Fruit fly (Drosophila melanogaster): ENCODE data around the gene GstT3.

Gene GstT3

DNA sequence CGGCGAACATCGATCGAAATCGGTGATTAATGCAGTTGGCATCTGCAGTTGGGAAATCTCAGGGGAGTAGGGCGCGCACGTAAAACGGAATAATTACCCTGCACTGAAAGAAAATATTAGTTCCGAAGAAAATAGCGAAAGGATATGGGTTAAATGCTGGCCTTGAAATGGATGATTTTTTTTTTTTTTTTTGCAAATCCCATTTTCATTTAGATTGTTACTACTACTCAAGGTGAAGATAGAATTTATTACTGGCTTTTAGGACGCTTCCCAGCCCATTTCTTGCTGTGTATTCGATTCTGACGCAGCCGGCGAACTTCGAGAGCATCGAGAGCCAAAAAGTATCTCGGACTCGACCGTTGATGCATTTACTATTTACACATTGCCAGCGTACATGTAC lies 51.8 kb downstream of the GstT3 start (continued):
- peak; percentile 65 for TF ChIP-seq Hr4 (GFP tag; optimal IDR thresholded peaks at IDR 0.05)
- TF ChIP-seq pdm3 (GFP tag; optimal IDR thresholded peaks at IDR 0.05) = peak; percentile 70
- TF ChIP-seq Hr38 (GFP tag; optimal IDR thresholded peaks at IDR 0.05) = no peak
- TF ChIP-seq acj6 (GFP tag; optimal IDR thresholded peaks at IDR 0.05) = peak; percentile 67
- peak in 1 of 2 experiments; percentile 4 for TF ChIP-seq ss (GFP tag; optimal IDR thresholded peaks at IDR 0.05)
- TF ChIP-seq Eip78C (GFP tag) = peak; percentile 26
- TF ChIP-seq CG11902 (GFP tag; optimal IDR thresholded peaks at IDR 0.05) = peak; percentile 52
- TF ChIP-seq CG16779 (tag; optimal IDR thresholded peaks at IDR 0.05) = no peak
- TF ChIP-seq salr (GFP tag; optimal IDR thresholded peaks at IDR 0.05) = peak; percentile 9 to 41
- TF ChIP-seq Blimp-1 (GFP tag; optimal IDR thresholded peaks at IDR 0.05) = no peak
- TF ChIP-seq Hr39 (GFP tag; optimal IDR thresholded peaks at IDR 0.05) = peak; percentile 82
- peak; percentile 57 for TF ChIP-seq Lpt (GFP tag; optimal IDR thresholded peaks at IDR 0.05)
- TF ChIP-seq Eip93F (GFP tag; optimal IDR thresholded peaks at IDR 0.05) = no peak
- TF ChIP-seq CG10669 (GFP tag; optimal IDR thresholded peaks at IDR 0.05) = peak; percentile 63
- peak; percentile 29 for TF ChIP-seq spab (GFP tag; optimal IDR thresholded peaks at IDR 0.05)
- peak; percentile 54 for TF ChIP-seq CG11294 (GFP tag; IDR thresholded peaks at IDR 0.05)
- peak; percentile 46 for TF ChIP-seq CG8319 (GFP tag; optimal IDR thresholded peaks at IDR 0.05)
- TF ChIP-seq CG11762 (GFP tag; optimal IDR thresholded peaks at IDR 0.05; ENCODE audit: insufficient read depth) = peak; percentile 45
- peak; percentile 83 for TF ChIP-seq CG31627 (GFP tag; optimal IDR thresholded peaks at IDR 0.05)
- peak; percentile 46 for TF ChIP-seq Ets96B (tag; optimal IDR thresholded peaks at IDR 0.05)
